Worm (Caenorhabditis elegans) whole organism, L4 larva: Measurements from ENCODE around the gene F35D2.6.

Experiments used
- F26F4.8 ChIP-seq: fragments of 200-800 bp; sonication (Bioruptor generic); conservative IDR thresholded peaks from 2 replicates; pipeline ENCODE4 v1.3.6; 2022; ENCODE audit warnings: missing genetic modification characterization, missing compliant biosample characterization
- F37D6.2 ChIP-seq: sonication (generic microtip); optimal IDR thresholded peaks from 2 replicates; lab custom pipeline; 2016; ENCODE audit warnings: mild to moderate bottlenecking, missing genetic modification characterization, missing compliant biosample characterization
- F44E2.7 ChIP-seq: fragments of 200-800 bp; sonication (Bioruptor generic); IDR thresholded peaks from 2 replicates; pipeline ENCODE4 v2.1.2; 2022; ENCODE audit warnings: missing genetic modification characterization, missing compliant biosample characterization
- F49E8.2 ChIP-seq: sonication (generic microtip); optimal IDR thresholded peaks from 2 replicates; lab custom pipeline; 2016; ENCODE audit warnings: missing compliant biosample characterization, mild to moderate bottlenecking, missing genetic modification characterization, borderline replicate concordance
- T20F7.1 ChIP-seq: fragments of 200-800 bp; sonication (Bioruptor generic); optimal IDR thresholded peaks from 2 replicates; lab custom pipeline; 2018; ENCODE audit warnings: mild to moderate bottlenecking, missing genetic modification characterization, missing compliant biosample characterization
- T26A8.4 ChIP-seq: fragments of 200-800 bp; sonication (Bioruptor generic); IDR thresholded peaks from 2 replicates; pipeline ENCODE4 v1.3.6; 2022; ENCODE audit warnings: missing genetic modification characterization, missing compliant biosample characterization
- Y105C5A.15 ChIP-seq: fragments of 200-800 bp; sonication (Bioruptor generic); IDR thresholded peaks from 2 replicates; pipeline ENCODE4 v1.3.6; 2022; ENCODE audit warnings: missing genetic modification characterization, missing compliant biosample characterization
- Y5F2A.4 ChIP-seq: fragments of 200-800 bp; sonication (Bioruptor generic); optimal IDR thresholded peaks from 2 replicates; lab custom pipeline; 2018; ENCODE audit warnings: mild to moderate bottlenecking, missing genetic modification characterization, missing compliant biosample characterization
- Y75B8A.6 ChIP-seq: fragments of 200-800 bp; sonication (Bioruptor generic); IDR thresholded peaks from 2 replicates; pipeline ENCODE4 v1.3.6; 2022; ENCODE audit warnings: missing genetic modification reagents, missing genetic modification characterization, missing compliant biosample characterization
- aha-1 ChIP-seq: fragments of 150-350 bp; peaks from one replicate; lab custom pipeline; 2014; ENCODE audit warnings: missing biosample characterization, missing genetic modification characterization
- ama-1 ChIP-seq: fragments of 150-350 bp; optimal IDR thresholded peaks from 2 replicates; lab custom pipeline; 2014; ENCODE audit warnings: inconsistent platforms, mixed read lengths
- arid-1 ChIP-seq: fragments of 200-800 bp; sonication (Bioruptor generic); conservative IDR thresholded peaks from 2 replicates; pipeline ENCODE4 v1.3.6; 2022; ENCODE audit warnings: missing genetic modification reagents, missing genetic modification characterization, missing compliant biosample characterization
- attf-4 ChIP-seq: sonication (generic microtip); optimal IDR thresholded peaks from 3 replicates; lab custom pipeline; 2017; ENCODE audit warnings: missing biosample characterization, missing genetic modification characterization
- cey-2 ChIP-seq: sonication (generic microtip); optimal IDR thresholded peaks from 3 replicates; lab custom pipeline; 2017; ENCODE audit warnings: missing genetic modification characterization, mild to moderate bottlenecking, missing compliant biosample characterization, antibody characterized with exemption, borderline replicate concordance; ENCODE audit not compliant: insufficient read depth
- daf-12 ChIP-seq: fragments of 150-350 bp; optimal IDR thresholded peaks from 2 replicates; lab custom pipeline; 2014; ENCODE audit warnings: missing biosample characterization, missing genetic modification reagents, missing genetic modification characterization
- daf-16 ChIP-seq, 3 experiments: sonication (generic microtip); optimal IDR thresholded peaks; 2 replicates each; lab custom pipeline; 2016 to 2017; ENCODE audit warnings: missing genetic modification characterization in 3 of 3, missing genetic modification reagents in 3 of 3, mild to moderate bottlenecking in 2 of 3, missing compliant biosample characterization in 2 of 3, missing biosample characterization in 1 of 3, moderate library complexity in 1 of 3
- daf-19 ChIP-seq: fragments of 200-800 bp; sonication (Bioruptor generic); conservative IDR thresholded peaks from 2 replicates; pipeline ENCODE4 v1.3.6; 2022; ENCODE audit warnings: missing genetic modification characterization, missing compliant biosample characterization
- dmd-6 ChIP-seq: fragments of 200-800 bp; sonication (Bioruptor generic); IDR thresholded peaks from 2 replicates; pipeline ENCODE4 v1.3.6; 2022; ENCODE audit warnings: missing genetic modification reagents, missing genetic modification characterization, missing compliant biosample characterization
- dve-1 ChIP-seq: sonication (generic microtip); optimal IDR thresholded peaks from 2 replicates; lab custom pipeline; 2017; ENCODE audit warnings: antibody characterized with exemption, mild to moderate bottlenecking, missing genetic modification characterization, missing compliant biosample characterization; ENCODE audit not compliant: insufficient read depth
- egl-27 ChIP-seq: sonication (generic microtip); optimal IDR thresholded peaks from 3 replicates; lab custom pipeline; 2017; ENCODE audit warnings: missing biosample characterization, missing genetic modification reagents, missing genetic modification characterization
- fkh-10 ChIP-seq: fragments of 150-350 bp; optimal IDR thresholded peaks from 2 replicates; lab custom pipeline; 2014; ENCODE audit warnings: missing biosample characterization, missing genetic modification reagents, missing genetic modification characterization
- hlh-30 ChIP-seq: sonication (generic microtip); optimal IDR thresholded peaks from 2 replicates; lab custom pipeline; 2017; ENCODE audit warnings: antibody characterized with exemption, mild to moderate bottlenecking, missing genetic modification characterization, missing compliant biosample characterization; ENCODE audit not compliant: insufficient read depth
- hmg-1.1 ChIP-seq: fragments of 200-800 bp; sonication (Bioruptor generic); IDR thresholded peaks from 2 replicates; pipeline ENCODE4 v1.3.6; 2022; ENCODE audit warnings: missing genetic modification reagents, missing genetic modification characterization, missing compliant biosample characterization
- lim-7 ChIP-seq: fragments of 200-800 bp; sonication (Bioruptor generic); IDR thresholded peaks from 2 replicates; pipeline ENCODE4 v1.3.6; 2022; ENCODE audit warnings: missing genetic modification characterization, missing compliant biosample characterization
- lin-1 ChIP-seq: fragments of 200-800 bp; sonication (Bioruptor generic); IDR thresholded peaks from 2 replicates; pipeline ENCODE4 v1.3.6; 2022; ENCODE audit warnings: missing genetic modification reagents, missing genetic modification characterization, missing compliant biosample characterization
- lin-13 ChIP-seq: fragments of 150-350 bp; optimal IDR thresholded peaks from 2 replicates; lab custom pipeline; 2014; ENCODE audit warnings: missing biosample characterization, missing genetic modification reagents, missing genetic modification characterization
- lir-3 ChIP-seq: sonication (generic microtip); optimal IDR thresholded peaks from 2 replicates; lab custom pipeline; 2016; ENCODE audit warnings: mild to moderate bottlenecking, missing genetic modification characterization, missing compliant biosample characterization
- mdl-1 ChIP-seq, 2 experiments: fragments of 150-350 bp in 1 of 2; sonication (generic microtip) in 1 of 2; optimal IDR thresholded peaks; 2 replicates each; lab custom pipeline; 2014 to 2017; ENCODE audit warnings: missing biosample characterization in 2 of 2, missing genetic modification characterization in 2 of 2
- mdt-29 ChIP-seq: fragments of 200-800 bp; sonication (Bioruptor generic); IDR thresholded peaks from 2 replicates; pipeline ENCODE4 v1.3.6; 2022; ENCODE audit warnings: missing genetic modification reagents, missing genetic modification characterization, missing compliant biosample characterization
- mes-2 ChIP-seq: sonication (generic microtip); optimal IDR thresholded peaks from 2 replicates; lab custom pipeline; 2016; ENCODE audit warnings: missing genotype, mild to moderate bottlenecking, missing genetic modification characterization, missing compliant biosample characterization; ENCODE audit not compliant: poor library complexity, severe bottlenecking
- mxl-2 ChIP-seq: fragments of 200-800 bp; sonication (Bioruptor generic); conservative IDR thresholded peaks from 2 replicates; pipeline ENCODE4 v1.3.6; 2022; ENCODE audit warnings: missing genetic modification reagents, missing genetic modification characterization, missing compliant biosample characterization
- mxl-3 ChIP-seq: fragments of 200-800 bp; sonication (Bioruptor generic); optimal IDR thresholded peaks from 2 replicates; lab custom pipeline; 2018; ENCODE audit warnings: mild to moderate bottlenecking, missing genetic modification characterization, missing compliant biosample characterization
- nhr-10 ChIP-seq: fragments of 150-350 bp; optimal IDR thresholded peaks from 2 replicates; lab custom pipeline; 2014; ENCODE audit warnings: missing biosample characterization, missing genetic modification characterization
- nhr-41 ChIP-seq: fragments of 200-800 bp; sonication (Bioruptor generic); IDR thresholded peaks from 2 replicates; pipeline ENCODE4 v1.3.6; 2022; ENCODE audit warnings: missing genetic modification reagents, missing genetic modification characterization, missing compliant biosample characterization
- nhr-48 ChIP-seq: sonication (generic microtip); optimal IDR thresholded peaks from 2 replicates; lab custom pipeline; 2016; ENCODE audit warnings: mild to moderate bottlenecking, missing genetic modification characterization, missing compliant biosample characterization
- nhr-6 ChIP-seq: fragments of 150-350 bp; optimal IDR thresholded peaks from 2 replicates; lab custom pipeline; 2014; ENCODE audit warnings: missing biosample characterization, missing genetic modification characterization
- nhr-76 ChIP-seq: fragments of 150-350 bp; optimal IDR thresholded peaks from 2 replicates; lab custom pipeline; 2014; ENCODE audit warnings: missing biosample characterization, missing genetic modification characterization
- nhr-77 ChIP-seq: fragments of 150-350 bp; optimal IDR thresholded peaks from 2 replicates; lab custom pipeline; 2014; ENCODE audit warnings: missing biosample characterization, missing genetic modification characterization
- php-3 ChIP-seq: fragments of 200-800 bp; sonication (Bioruptor generic); IDR thresholded peaks from 2 replicates; pipeline ENCODE4 v1.3.6; 2022; ENCODE audit warnings: missing genetic modification reagents, missing genetic modification characterization, missing compliant biosample characterization
- rbr-2 ChIP-seq: sonication (generic microtip); optimal IDR thresholded peaks from 2 replicates; lab custom pipeline; 2016; ENCODE audit warnings: missing genotype, missing genetic modification characterization, missing compliant biosample characterization
- saeg-2 ChIP-seq: fragments of 200-800 bp; sonication (Bioruptor generic); IDR thresholded peaks from 2 replicates; pipeline ENCODE4 v1.3.6; 2022; ENCODE audit warnings: missing genetic modification reagents, missing genetic modification characterization, missing compliant biosample characterization
- set-16 ChIP-seq: fragments of 200-800 bp; sonication (Bioruptor generic); IDR thresholded peaks from 2 replicates; pipeline ENCODE4 v1.3.6; 2022; ENCODE audit warnings: missing genetic modification reagents, missing genetic modification characterization, missing compliant biosample characterization
- skn-1 ChIP-seq: fragments of 150-350 bp; optimal IDR thresholded peaks from 2 replicates; lab custom pipeline; 2014; ENCODE audit warnings: missing biosample characterization, missing genetic modification characterization
- snpc-4 ChIP-seq: fragments of 150-350 bp; optimal IDR thresholded peaks from 2 replicates; lab custom pipeline; 2014; ENCODE audit warnings: missing biosample characterization, missing genetic modification characterization
- spr-1 ChIP-seq: sonication (generic microtip); optimal IDR thresholded peaks from 2 replicates; lab custom pipeline; 2016; ENCODE audit warnings: mild to moderate bottlenecking, missing genetic modification characterization, missing compliant biosample characterization
- unc-62 ChIP-seq, 3 experiments: fragments of 150-350 bp in 1 of 3; sonication (generic microtip); optimal IDR thresholded peaks in 2 of 3; peaks in 1 of 3; 1 replicate in 1 of 3; 2 replicates in 2 of 3; lab custom pipeline; 2014 to 2017; ENCODE audit warnings: missing biosample characterization in 3 of 3, missing genetic modification characterization in 3 of 3, missing genetic modification reagents in 3 of 3, missing genotype in 1 of 3
- zfp-2 ChIP-seq: sonication (generic microtip); optimal IDR thresholded peaks from 2 replicates; lab custom pipeline; 2016; ENCODE audit warnings: mild to moderate bottlenecking, missing genetic modification characterization, missing compliant biosample characterization
- zfp-3 ChIP-seq: fragments of 200-800 bp; sonication (Bioruptor generic); conservative IDR thresholded peaks from 2 replicates; pipeline ENCODE4 v1.3.6; 2022; ENCODE audit warnings: missing genetic modification reagents, missing genetic modification characterization, missing compliant biosample characterization

Gene F35D2.6

ce11 chrII:7577412-7577811 lies at the start of gene F35D2.6:
TSS of gene F35D2.6 (plus strand) at chrII:7577712.
- no peak for TF ChIP-seq daf-19 (GFP tag; lab: Robert Waterston, UW)
- no peak for TF ChIP-seq rbr-2
- no peak for TF ChIP-seq set-16
- no peak for TF ChIP-seq T26A8.4 (GFP tag; lab: Robert Waterston, UW)
- no peak for TF ChIP-seq saeg-2
- TF ChIP-seq mxl-3 (GFP tag; lab: Kevin White, UChicago), result no peak
- no peak for TF ChIP-seq hlh-30 (tag; lab: Kevin White, UChicago)
- TF ChIP-seq nhr-48 (tag; lab: Kevin White, UChicago), result no peak
- TF ChIP-seq arid-1 (GFP tag; lab: Robert Waterston, UW), result no peak
- no peak for TF ChIP-seq Y75B8A.6 (GFP tag; lab: Robert Waterston, UW)
- no peak for TF ChIP-seq snpc-4 (tag; lab: Kevin White, UChicago)
- TF ChIP-seq mes-2, result no peak
- no peak for TF ChIP-seq fkh-10 (GFP tag; lab: Kevin White, UChicago)
- TF ChIP-seq F49E8.2 (tag; lab: Kevin White, UChicago), result no peak
- no peak for TF ChIP-seq egl-27 (tag; lab: Kevin White, UChicago)
- TF ChIP-seq F26F4.8 (GFP tag; lab: Robert Waterston, UW), result no peak
- no peak for TF ChIP-seq Y105C5A.15 (GFP tag; lab: Robert Waterston, UW)
- TF ChIP-seq nhr-10 (tag; lab: Kevin White, UChicago), result no peak
- TF ChIP-seq attf-4 (tag; lab: Kevin White, UChicago), result no peak
- TF ChIP-seq, all 104 proteins: peak for 0

- TF ChIP-seq nhr-77 (peak; percentile 52), hmg-1.1 (no peak), php-3 (GFP tag; lab: Robert Waterston, UW) (peak; percentile 90), mdt-29 (peak; percentile 86), Y5F2A.4 (no peak), ama-1 (lab: Kevin White, UChicago) (no peak), T26A8.4 (GFP tag; lab: Robert Waterston, UW) (no peak), lin-13 (no peak), lim-7 (no peak), skn-1 (tag; lab: Kevin White, UChicago) (no peak), nhr-41 (peak; percentile 76; the same call in 1 of the 2 replicates), mdl-1 (tag; optimal IDR thresholded peaks at IDR 0.05; lab: Kevin White, UChicago) (peak in 1 of 2 experiments; percentile 79), F37D6.2 (tag; lab: Kevin White, UChicago) (no peak), dve-1 (tag; lab: Kevin White, UChicago) (peak; percentile 93), F49E8.2 (tag; lab: Kevin White, UChicago) (no peak), F44E2.7 (GFP tag; lab: Robert Waterston, UW) (no peak), zfp-2 (tag; lab: Kevin White, UChicago) (no peak), arid-1 (GFP tag; lab: Robert Waterston, UW) (no peak), aha-1 (tag; lab: Kevin White, UChicago) (peak; percentile 98), lin-1 (GFP tag; lab: Robert Waterston, UW) (peak; percentile 89), nhr-48 (tag; lab: Kevin White, UChicago) (peak; percentile 94), daf-12 (tag; lab: Kevin White, UChicago) (no peak), spr-1 (tag; lab: Kevin White, UChicago) (no peak), cey-2 (tag; lab: Kevin White, UChicago) (peak; percentile 81), egl-27 (tag; lab: Kevin White, UChicago) (no peak), daf-16 (GFP tag; optimal IDR thresholded peaks at IDR 0.05; lab: Kevin White, UChicago) (peak in 1 of 2 experiments; percentile 47), daf-16 (tag; optimal IDR thresholded peaks at IDR 0.05; lab: Kevin White, UChicago) (peak; percentile 86), nhr-76 (tag; lab: Kevin White, UChicago) (no peak), zfp-3 (GFP tag; lab: Robert Waterston, UW) (peak; percentile 64; the same call in 1 of the 2 replicates), dmd-6 (GFP tag; lab: Robert Waterston, UW) (peak; percentile 99), T20F7.1 (GFP tag; lab: Kevin White, UChicago) (peak; percentile 78), nhr-6 (tag; lab: Kevin White, UChicago) (peak; percentile 53), mxl-2 (GFP tag; lab: Robert Waterston, UW) (peak; percentile 97), unc-62 (GFP tag; optimal IDR thresholded peaks at IDR 0.05 in 1 of 2; lab: Kevin White, UChicago) (peak in 1 of 2 experiments; percentile 4), unc-62 (tag; optimal IDR thresholded peaks at IDR 0.05; lab: Kevin White, UChicago) (no peak), lir-3 (tag; lab: Kevin White, UChicago) (no peak)
These were observed 49.3 kb upstream of the F35D2.6 start for ce11 chrII:7528210-7528609.
